Worm (Caenorhabditis elegans) whole organism, early embryonic: ENCODE results near the gene ZK1251.3.

Experiments
- B0310.2 ChIP-seq: sonication (generic microtip); optimal IDR thresholded peaks from 2 replicates; lab custom pipeline; 2016; ENCODE audit warnings: mild to moderate bottlenecking, missing genetic modification characterization, missing compliant biosample characterization
- ama-1 ChIP-seq: fragments of 150-350 bp; optimal IDR thresholded peaks from 2 replicates; lab custom pipeline; 2014
- ceh-36 ChIP-seq: sonication (generic microtip); optimal IDR thresholded peaks from 2 replicates; lab custom pipeline; 2016; ENCODE audit warnings: missing genetic modification characterization, inconsistent platforms, missing compliant biosample characterization
- hmg-4 ChIP-seq: fragments of 200-800 bp; sonication (Bioruptor generic); optimal IDR thresholded peaks from 2 replicates; lab custom pipeline; 2018; ENCODE audit warnings: mild to moderate bottlenecking, missing genetic modification characterization, missing compliant biosample characterization
- hnd-1 ChIP-seq: sonication (generic microtip); optimal IDR thresholded peaks from 2 replicates; lab custom pipeline; 2016; ENCODE audit warnings: missing genetic modification characterization, missing compliant biosample characterization
- pes-1 ChIP-seq: fragments of 200-800 bp; sonication (Bioruptor generic); IDR thresholded peaks from 2 replicates; pipeline ENCODE4 v1.3.6; 2022; ENCODE audit warnings: missing genetic modification reagents, missing genetic modification characterization, missing compliant biosample characterization
- scrt-1 ChIP-seq: fragments of 200-800 bp; sonication (Bioruptor generic); IDR thresholded peaks from 2 replicates; pipeline ENCODE4 v1.3.6; 2022; ENCODE audit warnings: missing genetic modification characterization, missing compliant biosample characterization
- tbx-11 ChIP-seq: fragments of 200-800 bp; sonication (Bioruptor generic); IDR thresholded peaks from 2 replicates; pipeline ENCODE4 v1.3.6; 2022; ENCODE audit warnings: missing genetic modification characterization, missing compliant biosample characterization
- tra-4 ChIP-seq: sonication (generic microtip); optimal IDR thresholded peaks from 2 replicates; lab custom pipeline; 2017; ENCODE audit warnings: missing genetic modification characterization, missing compliant biosample characterization

- TF ChIP-seq hnd-1 (tag; lab: Kevin White, UChicago) = no peak
- no peak for TF ChIP-seq ceh-36
- TF ChIP-seq scrt-1 (GFP tag; lab: Robert Waterston, UW) = no peak
- no peak for TF ChIP-seq ama-1 (lab: Kevin White, UChicago)
- no peak for TF ChIP-seq tra-4 (tag; lab: Kevin White, UChicago)
- no peak for TF ChIP-seq hmg-4 (GFP tag; lab: Kevin White, UChicago)
- no peak for TF ChIP-seq tbx-11
- TF ChIP-seq pes-1 = no peak
- TF ChIP-seq B0310.2 (tag; lab: Kevin White, UChicago) = no peak
Observed at ce11 chrIV:9651234-9651633, 32.2 kb upstream of the ZK1251.3 start, which contains the start of gene chca-1.
